In genomic region chr2L:559770-560567, dm6 we compare ENCODE assay signal across 1 fruit fly cellular context.
TF ChIP-seq lines count a peak whose summit lies in the region.

TSS of gene rempA (minus strand) at chr2L:560310.

TF ChIP-seq in whole organism, embryonic, 481 proteins besides CTCF, POLR2A, EP300 and RAD21 (continued from another document):
- TF ChIP-seq ftz-f1 (GFP tag; optimal IDR thresholded peaks at IDR 0.05; lab: Kevin White, UChicago): peak; percentile 33
- TF ChIP-seq Sry-δ (GFP tag; optimal IDR thresholded peaks at IDR 0.05; lab: Kevin White, UChicago): peak; percentile 58
- no peak for TF ChIP-seq CG6254 (GFP tag; optimal IDR thresholded peaks at IDR 0.05; lab: Kevin White, UChicago)
- no peak for TF ChIP-seq CG8765 (GFP tag; IDR thresholded peaks at IDR 0.05; lab: Robert Waterston, UW)
- TF ChIP-seq CG10274 (GFP tag; optimal IDR thresholded peaks at IDR 0.05; lab: Kevin White, UChicago): no peak
- no peak for TF ChIP-seq Antp (GFP tag; optimal IDR thresholded peaks at IDR 0.05; lab: Kevin White, UChicago)
- no peak for TF ChIP-seq CG9932 (GFP tag; IDR thresholded peaks at IDR 0.05; lab: Robert Waterston, UW)
- no peak for TF ChIP-seq CG31388 (GFP tag; optimal IDR thresholded peaks at IDR 0.05; lab: Kevin White, UChicago)
- TF ChIP-seq cad (GFP tag; optimal IDR thresholded peaks at IDR 0.05; lab: Kevin White, UChicago): no peak
- TF ChIP-seq Dll (GFP tag; IDR thresholded peaks at IDR 0.05; lab: Robert Waterston, UW; ENCODE audit: partially characterized antibody): peak; percentile 74
- no peak for TF ChIP-seq CG17912 (GFP tag; optimal IDR thresholded peaks at IDR 0.05; lab: Kevin White, UChicago)
- TF ChIP-seq Atf6 (GFP tag; IDR thresholded peaks at IDR 0.05; lab: Robert Waterston, UW): no peak
- peak; percentile 49 for TF ChIP-seq ato (GFP tag; IDR thresholded peaks at IDR 0.05; lab: Robert Waterston, UW; ENCODE audit: partially characterized antibody)
- TF ChIP-seq Dp (GFP tag; optimal IDR thresholded peaks at IDR 0.05; lab: Kevin White, UChicago): peak; percentile 91
- TF ChIP-seq hkb (optimal IDR thresholded peaks at IDR 0.05; lab: Kevin White, UChicago): no peak
- 0 out of 2 replicates have a peak, but pooled peaks have one; percentile 9 for TF ChIP-seq hkb (GFP tag; IDR thresholded peaks at IDR 0.05; lab: Robert Waterston, UW)
- peak; percentile 64 for TF ChIP-seq sna (GFP tag; IDR thresholded peaks at IDR 0.05; lab: Robert Waterston, UW; ENCODE audit: partially characterized antibody)
- peak; percentile 28; the same call in 1 of the 2 replicates for TF ChIP-seq tna (GFP tag; IDR thresholded peaks at IDR 0.05; lab: Robert Waterston, UW; ENCODE audit: partially characterized antibody)
- peak; percentile 35; the same call in 1 of the 2 replicates for TF ChIP-seq CG42726 (GFP tag; IDR thresholded peaks at IDR 0.05; lab: Robert Waterston, UW; ENCODE audit: partially characterized antibody)
- TF ChIP-seq CG2116 (GFP tag; optimal IDR thresholded peaks at IDR 0.05; lab: Kevin White, UChicago): peak; percentile 51
- peak; percentile 32; the same call in 1 of the 3 replicates for TF ChIP-seq zen2 (GFP tag; IDR thresholded peaks at IDR 0.05; lab: Robert Waterston, UW; ENCODE audit: partially characterized antibody)
- peak; percentile 37; the same call in 1 of the 3 replicates for TF ChIP-seq vnd (GFP tag; IDR thresholded peaks at IDR 0.05; lab: Robert Waterston, UW; ENCODE audit: partially characterized antibody)
- peak; percentile 74 for TF ChIP-seq unc-4 (GFP tag; IDR thresholded peaks at IDR 0.05; lab: Robert Waterston, UW; ENCODE audit: partially characterized antibody)
- TF ChIP-seq E2f2 (GFP tag; IDR thresholded peaks at IDR 0.05; lab: Robert Waterston, UW): peak; percentile 94
- no peak for TF ChIP-seq NfI (GFP tag; optimal IDR thresholded peaks at IDR 0.05; lab: Kevin White, UChicago)
- no peak for TF ChIP-seq crp (GFP tag; optimal IDR thresholded peaks at IDR 0.05; lab: Kevin White, UChicago)
- TF ChIP-seq CG16813 (GFP tag; IDR thresholded peaks at IDR 0.05; lab: Robert Waterston, UW; ENCODE audit: partially characterized antibody): peak; percentile 59; the same call in 2 of the 3 replicates
- TF ChIP-seq CG12299 (tag; optimal IDR thresholded peaks at IDR 0.05; lab: Kevin White, UChicago): no peak
- TF ChIP-seq CG14050 (GFP tag; IDR thresholded peaks at IDR 0.05; lab: Robert Waterston, UW): no peak
- no peak for TF ChIP-seq esg (GFP tag; conservative IDR thresholded peaks at IDR 0.05; lab: Robert Waterston, UW)
- TF ChIP-seq Hr51 (GFP tag; optimal IDR thresholded peaks at IDR 0.05; lab: Kevin White, UChicago): no peak
- peak; percentile 47 for TF ChIP-seq hbn (GFP tag; IDR thresholded peaks at IDR 0.05; lab: Robert Waterston, UW; ENCODE audit: partially characterized antibody)
- no peak for TF ChIP-seq CG10209 (GFP tag; optimal IDR thresholded peaks at IDR 0.05; lab: Kevin White, UChicago)
- 0 out of 2 replicates have a peak, but pooled peaks have one; percentile 12 for TF ChIP-seq vvl (GFP tag; IDR thresholded peaks at IDR 0.05; lab: Robert Waterston, UW)
- TF ChIP-seq CG7745 (tag; optimal IDR thresholded peaks at IDR 0.05; lab: Kevin White, UChicago): no peak
- peak; percentile 68; the same call in 2 of the 3 replicates for TF ChIP-seq CG6791 (GFP tag; IDR thresholded peaks at IDR 0.05; lab: Robert Waterston, UW; ENCODE audit: partially characterized antibody)
- TF ChIP-seq Hr78 (GFP tag; optimal IDR thresholded peaks at IDR 0.05; lab: Kevin White, UChicago): peak in 1 of 2 experiments; percentile 83
- TF ChIP-seq CG34224 (GFP tag; IDR thresholded peaks at IDR 0.05; lab: Robert Waterston, UW; ENCODE audit: partially characterized antibody): peak; percentile 57; the same call in 2 of the 3 replicates
- TF ChIP-seq CG15696 (tag; optimal IDR thresholded peaks at IDR 0.05; lab: Kevin White, UChicago): no peak
- TF ChIP-seq Ets65A (GFP tag; lab: Kevin White, UChicago): peak; percentile 54
- peak; percentile 73 for TF ChIP-seq Bgb (GFP tag; IDR thresholded peaks at IDR 0.05; lab: Robert Waterston, UW; ENCODE audit: partially characterized antibody)
- no peak for TF ChIP-seq wor (GFP tag; IDR thresholded peaks at IDR 0.05; lab: Robert Waterston, UW)
- peak; percentile 69; the same call in 2 of the 3 replicates for TF ChIP-seq Opbp (GFP tag; IDR thresholded peaks at IDR 0.05; lab: Robert Waterston, UW; ENCODE audit: partially characterized antibody)
- no peak for TF ChIP-seq CG7357 (GFP tag; IDR thresholded peaks at IDR 0.05; lab: Robert Waterston, UW)
- peak; percentile 69 for TF ChIP-seq amos (GFP tag; IDR thresholded peaks at IDR 0.05; lab: Robert Waterston, UW; ENCODE audit: partially characterized antibody)
- no peak for TF ChIP-seq zf30C (GFP tag; optimal IDR thresholded peaks at IDR 0.05; lab: Kevin White, UChicago)
- TF ChIP-seq bbx (GFP tag; IDR thresholded peaks at IDR 0.05; lab: Robert Waterston, UW; ENCODE audit: partially characterized antibody): peak; percentile 78
- peak; percentile 68 for TF ChIP-seq Med (GFP tag; lab: Kevin White, UChicago)
- peak; percentile 60; the same call in 2 of the 3 replicates for TF ChIP-seq HLH4C (GFP tag; IDR thresholded peaks at IDR 0.05; lab: Robert Waterston, UW; ENCODE audit: partially characterized antibody)
- TF ChIP-seq CG7963 (GFP tag; IDR thresholded peaks at IDR 0.05; lab: Robert Waterston, UW; ENCODE audit: partially characterized antibody): peak; percentile 53; the same call in 1 of the 3 replicates
- no peak for TF ChIP-seq CG2678 (tag; optimal IDR thresholded peaks at IDR 0.05; lab: Kevin White, UChicago)
- TF ChIP-seq CG17829 (tag; optimal IDR thresholded peaks at IDR 0.05; lab: Kevin White, UChicago): no peak
- no peak for TF ChIP-seq ro (GFP tag; IDR thresholded peaks at IDR 0.05; lab: Robert Waterston, UW)
- TF ChIP-seq Ada2b (GFP tag; IDR thresholded peaks at IDR 0.05; lab: Robert Waterston, UW): no peak
- peak; percentile 45; the same call in 1 of the 2 replicates for TF ChIP-seq inv (GFP tag; IDR thresholded peaks at IDR 0.05; lab: Robert Waterston, UW; ENCODE audit: partially characterized antibody)
- no peak for TF ChIP-seq fd64A (GFP tag; optimal IDR thresholded peaks at IDR 0.05; lab: Kevin White, UChicago)
- TF ChIP-seq E2f1 (GFP tag; IDR thresholded peaks at IDR 0.05; lab: Robert Waterston, UW): no peak
- TF ChIP-seq gsb-n (tag; optimal IDR thresholded peaks at IDR 0.05; lab: Kevin White, UChicago): no peak
- no peak for TF ChIP-seq CG3065 (GFP tag; optimal IDR thresholded peaks at IDR 0.05; lab: Kevin White, UChicago)
- TF ChIP-seq Asciz (GFP tag; optimal IDR thresholded peaks at IDR 0.05; lab: Kevin White, UChicago): no peak
- no peak for TF ChIP-seq salm (tag; optimal IDR thresholded peaks at IDR 0.05; lab: Kevin White, UChicago)
- TF ChIP-seq CG14860 (GFP tag; IDR thresholded peaks at IDR 0.05; lab: Robert Waterston, UW; ENCODE audit: partially characterized antibody): peak; percentile 54; the same call in 2 of the 3 replicates
- TF ChIP-seq CG7839 (tag; optimal IDR thresholded peaks at IDR 0.05; lab: Kevin White, UChicago): no peak
- TF ChIP-seq HmgD (GFP tag; optimal IDR thresholded peaks at IDR 0.05; lab: Kevin White, UChicago): no peak
- TF ChIP-seq CHES-1-like (GFP tag; optimal IDR thresholded peaks at IDR 0.05; lab: Kevin White, UChicago): no peak
- TF ChIP-seq CG11456 (GFP tag; IDR thresholded peaks at IDR 0.05; lab: Robert Waterston, UW): no peak
- TF ChIP-seq CG17361 (GFP tag; IDR thresholded peaks at IDR 0.05; lab: Robert Waterston, UW): no peak
- TF ChIP-seq ems (GFP tag; optimal IDR thresholded peaks at IDR 0.05; lab: Kevin White, UChicago): no peak
- no peak for TF ChIP-seq tap (tag; optimal IDR thresholded peaks at IDR 0.05; lab: Kevin White, UChicago)
- TF ChIP-seq CG18262 (tag; optimal IDR thresholded peaks at IDR 0.05; lab: Kevin White, UChicago): no peak
- TF ChIP-seq Bteb2 (GFP tag; optimal IDR thresholded peaks at IDR 0.05; lab: Kevin White, UChicago): no peak
- TF ChIP-seq CG12104 (GFP tag; optimal IDR thresholded peaks at IDR 0.05; lab: Kevin White, UChicago): no peak
- peak; percentile 20 for TF ChIP-seq CG1603 (tag; optimal IDR thresholded peaks at IDR 0.05; lab: Kevin White, UChicago)
- no peak for TF ChIP-seq ewg (GFP tag; optimal IDR thresholded peaks at IDR 0.05; lab: Kevin White, UChicago)
- TF ChIP-seq MESR4 (GFP tag; optimal IDR thresholded peaks at IDR 0.05; lab: Kevin White, UChicago): peak; percentile 35
- no peak for TF ChIP-seq lov (optimal IDR thresholded peaks at IDR 0.05; lab: Kevin White, UChicago)
- TF ChIP-seq lov (GFP tag; IDR thresholded peaks at IDR 0.05; lab: Robert Waterston, UW): no peak
